Fruit fly (Drosophila melanogaster) whole organism, embryonic: ENCODE measurements around the gene Srr.

Experiments used
- Atf-2 ChIP-seq: fragments of 200-800 bp; sonication (Bioruptor generic); optimal IDR thresholded peaks from 2 replicates; lab custom pipeline; 2016; ENCODE audit warnings: missing biosample characterization, missing genetic modification characterization
- Bdp1 ChIP-seq: fragments of 200-800 bp; sonication (Bioruptor generic); optimal IDR thresholded peaks from 3 replicates; lab custom pipeline; 2016; ENCODE audit warnings: missing biosample characterization, missing genetic modification characterization
- CG11398 ChIP-seq: fragments of 200-800 bp; sonication (Bioruptor generic); optimal IDR thresholded peaks from 2 replicates; lab custom pipeline; 2016; ENCODE audit warnings: missing biosample characterization, missing genetic modification characterization
- CG12744 ChIP-seq: fragments of 200-800 bp; sonication (Bioruptor generic); optimal IDR thresholded peaks from 2 replicates; lab custom pipeline; 2016; ENCODE audit warnings: missing biosample characterization, missing genetic modification characterization
- CG14014 ChIP-seq: fragments of 200-800 bp; sonication (Bioruptor generic); IDR thresholded peaks from 2 replicates; pipeline ENCODE4 v1.3.6; 2022; ENCODE audit warnings: missing biosample characterization, missing genetic modification characterization
- CG14667 ChIP-seq: fragments of 200-800 bp; sonication (Bioruptor generic); IDR thresholded peaks from 2 replicates; pipeline ENCODE4 v1.3.6; 2022; ENCODE audit warnings: missing biosample characterization, missing genetic modification characterization
- CG15011 ChIP-seq: fragments of 200-800 bp; sonication (Bioruptor generic); optimal IDR thresholded peaks from 3 replicates; lab custom pipeline; 2018; ENCODE audit warnings: missing biosample characterization, mild to moderate bottlenecking, missing genetic modification characterization
- CG15269 ChIP-seq: fragments of 200-800 bp; sonication (Bioruptor generic); optimal IDR thresholded peaks from 2 replicates; lab custom pipeline; 2018; ENCODE audit warnings: missing biosample characterization, mild to moderate bottlenecking, missing genetic modification characterization, moderate library complexity
- CG16815 ChIP-seq: fragments of 200-800 bp; sonication (Bioruptor generic); optimal IDR thresholded peaks from 3 replicates; lab custom pipeline; 2017; ENCODE audit warnings: missing biosample characterization, mild to moderate bottlenecking, missing genetic modification characterization
- CG18011 ChIP-seq: fragments of 200-800 bp; sonication (Bioruptor generic); optimal IDR thresholded peaks from 2 replicates; lab custom pipeline; 2017; ENCODE audit warnings: missing biosample characterization, missing genetic modification characterization, mild to moderate bottlenecking, moderate library complexity, missing genotype
- CG2875 ChIP-seq: fragments of 200-800 bp; sonication (Bioruptor generic); optimal IDR thresholded peaks from 2 replicates; lab custom pipeline; 2017; ENCODE audit warnings: missing biosample characterization, mild to moderate bottlenecking, missing genetic modification characterization, missing genetic modification reagents
- CG3065 ChIP-seq: fragments of 200-800 bp; sonication (Bioruptor generic); optimal IDR thresholded peaks from 2 replicates; lab custom pipeline; 2016; ENCODE audit warnings: missing biosample characterization, missing genetic modification characterization
- CG34224 ChIP-seq: fragments of 200-800 bp; sonication (Bioruptor generic); IDR thresholded peaks from 3 replicates; pipeline ENCODE4 v1.3.6; 2022; ENCODE audit warnings: missing biosample characterization, missing genetic modification characterization; ENCODE audit not compliant: partially characterized antibody
- CG4424 ChIP-seq: fragments of 200-800 bp; sonication (Bioruptor generic); optimal IDR thresholded peaks from 3 replicates; lab custom pipeline; 2016; ENCODE audit warnings: missing biosample characterization, missing genetic modification characterization
- CG4820 ChIP-seq: fragments of 200-800 bp; sonication (Bioruptor generic); optimal IDR thresholded peaks from 3 replicates; lab custom pipeline; 2016; ENCODE audit warnings: missing biosample characterization, missing genetic modification characterization
- CG4854 ChIP-seq: fragments of 200-800 bp; sonication (Bioruptor generic); optimal IDR thresholded peaks from 2 replicates; lab custom pipeline; 2016; ENCODE audit warnings: missing biosample characterization, missing genetic modification characterization, inconsistent platforms
- CG6254 ChIP-seq: fragments of 200-800 bp; sonication (Bioruptor generic); optimal IDR thresholded peaks from 3 replicates; lab custom pipeline; 2017; ENCODE audit warnings: mild to moderate bottlenecking, missing biosample characterization, missing genetic modification reagents, missing genetic modification characterization
- CG7963 ChIP-seq: fragments of 200-800 bp; sonication (Bioruptor generic); IDR thresholded peaks from 3 replicates; pipeline ENCODE4 v1.3.6; 2022; ENCODE audit warnings: missing biosample characterization, missing genetic modification characterization; ENCODE audit not compliant: partially characterized antibody
- CG9215 ChIP-seq: fragments of 200-800 bp; sonication (Bioruptor generic); IDR thresholded peaks from 2 replicates; pipeline ENCODE4 v1.3.6; 2022; ENCODE audit warnings: missing biosample characterization, missing genetic modification characterization
- CG9727 ChIP-seq: fragments of 200-800 bp; sonication (Bioruptor generic); optimal IDR thresholded peaks from 3 replicates; lab custom pipeline; 2017; ENCODE audit warnings: missing biosample characterization, mild to moderate bottlenecking, missing genetic modification characterization
- CTCF ChIP-seq: fragments of 200-800 bp; sonication (Bioruptor generic); optimal IDR thresholded peaks from 2 replicates; lab custom pipeline; 2017; ENCODE audit warnings: missing biosample characterization, mild to moderate bottlenecking, missing genetic modification characterization, moderate library complexity
- D19A ChIP-seq: fragments of 200-800 bp; optimal IDR thresholded peaks from 3 replicates; lab custom pipeline; 2019; ENCODE audit warnings: missing biosample characterization, mild to moderate bottlenecking, missing genetic modification characterization, moderate library complexity
- Drgx ChIP-seq: fragments of 200-800 bp; sonication (Bioruptor generic); IDR thresholded peaks from 2 replicates; pipeline ENCODE4 v1.3.6; 2022; ENCODE audit warnings: missing biosample characterization, missing genetic modification characterization
- MBD-R2 ChIP-seq: fragments of 200-800 bp; sonication (Bioruptor generic); IDR thresholded peaks from 2 replicates; pipeline ENCODE4 v1.3.6; 2022; ENCODE audit warnings: missing biosample characterization, missing genetic modification characterization
- Mad ChIP-seq: fragments of 200-800 bp; sonication (Bioruptor generic); optimal IDR thresholded peaks from 2 replicates; lab custom pipeline; 2016; ENCODE audit warnings: missing biosample characterization, missing genetic modification characterization
- Myb ChIP-seq: fragments of 200-800 bp; sonication (Bioruptor generic); optimal IDR thresholded peaks from 2 replicates; lab custom pipeline; 2016; ENCODE audit warnings: missing biosample characterization, missing genetic modification characterization
- Pdp1 ChIP-seq, 2 experiments: fragments of 200-800 bp; sonication (Bioruptor generic); optimal IDR thresholded peaks; 3 replicates each; lab custom pipeline; 2016; ENCODE audit warnings: missing biosample characterization in 2 of 2, missing genetic modification characterization in 2 of 2, mild to moderate bottlenecking in 1 of 2, moderate library complexity in 1 of 2
- Side ChIP-seq: fragments of 200-800 bp; sonication (Bioruptor generic); optimal IDR thresholded peaks from 2 replicates; lab custom pipeline; 2016; ENCODE audit warnings: missing biosample characterization, missing genetic modification characterization
- Six4 ChIP-seq: fragments of 200-800 bp; sonication (Bioruptor generic); optimal IDR thresholded peaks from 2 replicates; lab custom pipeline; 2016; ENCODE audit warnings: missing biosample characterization, missing genetic modification characterization
- ab ChIP-seq: fragments of 200-800 bp; sonication (Bioruptor generic); optimal IDR thresholded peaks from 2 replicates; lab custom pipeline; 2016; ENCODE audit warnings: missing biosample characterization, missing genetic modification characterization
- bigmax ChIP-seq: fragments of 200-800 bp; sonication (Bioruptor generic); optimal IDR thresholded peaks from 2 replicates; lab custom pipeline; 2018; ENCODE audit warnings: missing biosample characterization, mild to moderate bottlenecking, missing genetic modification characterization
- bowl ChIP-seq: fragments of 200-800 bp; sonication (Bioruptor generic); IDR thresholded peaks from 2 replicates; pipeline ENCODE4 v1.3.6; 2022; ENCODE audit warnings: missing biosample characterization, missing genetic modification characterization
- btn ChIP-seq: fragments of 200-800 bp; sonication (Bioruptor generic); optimal IDR thresholded peaks from 2 replicates; lab custom pipeline; 2016; ENCODE audit warnings: missing biosample characterization, missing genetic modification characterization
- chm ChIP-seq: fragments of 200-800 bp; sonication (Bioruptor generic); IDR thresholded peaks from 2 replicates; pipeline ENCODE4 v1.3.6; 2022; ENCODE audit warnings: missing biosample characterization, missing genetic modification characterization
- dimm ChIP-seq: fragments of 200-800 bp; sonication (Bioruptor generic); IDR thresholded peaks from 2 replicates; pipeline ENCODE4 v1.3.6; 2022; ENCODE audit warnings: missing biosample characterization, missing genetic modification characterization
- ems ChIP-seq: fragments of 200-800 bp; sonication (Bioruptor generic); optimal IDR thresholded peaks from 3 replicates; lab custom pipeline; 2016; ENCODE audit warnings: missing biosample characterization, missing genetic modification characterization
- gce ChIP-seq: fragments of 200-800 bp; sonication (Bioruptor generic); IDR thresholded peaks from 3 replicates; pipeline ENCODE4 v1.3.6; 2022; ENCODE audit warnings: missing biosample characterization, missing genetic modification characterization
- gcm ChIP-seq: fragments of 200-800 bp; sonication (Bioruptor generic); optimal IDR thresholded peaks from 2 replicates; lab custom pipeline; 2019; ENCODE audit warnings: missing biosample characterization, mild to moderate bottlenecking, missing genetic modification characterization, moderate library complexity
- ind ChIP-seq: fragments of 200-800 bp; sonication (Bioruptor generic); optimal IDR thresholded peaks from 3 replicates; lab custom pipeline; 2016; ENCODE audit warnings: missing biosample characterization, missing genetic modification characterization
- lov ChIP-seq, 2 experiments: fragments of 200-800 bp in 1 of 2; fragments of >200 bp in 1 of 2; sonication (Bioruptor generic) in 1 of 2; IDR thresholded peaks in 1 of 2; optimal IDR thresholded peaks in 1 of 2; 2 replicates in 1 of 2; 3 replicates in 1 of 2; pipeline versions ENCODE4 v1.3.6 to Lab custom; 2017 to 2022; ENCODE audit warnings: missing biosample characterization in 1 of 2, missing genetic modification characterization in 1 of 2
- nau ChIP-seq: fragments of 200-800 bp; sonication (Bioruptor generic); optimal IDR thresholded peaks from 3 replicates; lab custom pipeline; 2017; ENCODE audit warnings: missing biosample characterization, mild to moderate bottlenecking, missing genetic modification characterization, missing genetic modification reagents
- prd ChIP-seq, 3 experiments: fragments of >200 bp in 2 of 3; fragments of 200-800 bp in 1 of 3; sonication (Bioruptor generic) in 1 of 3; optimal IDR thresholded peaks in 2 of 3; IDR thresholded peaks in 1 of 3; 2 replicates in 2 of 3; 3 replicates in 1 of 3; pipeline versions ENCODE4 v1.3.6 to Lab custom; 2017 to 2022; ENCODE audit warnings: missing biosample characterization in 1 of 3, missing genetic modification characterization in 1 of 3
- pum ChIP-seq: fragments of 200-800 bp; sonication (Bioruptor generic); optimal IDR thresholded peaks from 2 replicates; lab custom pipeline; 2016; ENCODE audit warnings: missing biosample characterization, missing genetic modification characterization
- sc ChIP-seq, 3 experiments: fragments of >200 bp in 2 of 3; fragments of 200-800 bp in 1 of 3; sonication (Bioruptor generic) in 1 of 3; optimal IDR thresholded peaks; 2 replicates in 2 of 3; 3 replicates in 1 of 3; lab custom pipeline; 2017; ENCODE audit warnings: mild to moderate bottlenecking in 1 of 3, missing biosample characterization in 1 of 3, missing genetic modification characterization in 1 of 3, missing genetic modification reagents in 1 of 3
- so ChIP-seq: fragments of 200-800 bp; sonication (Bioruptor generic); IDR thresholded peaks from 3 replicates; pipeline ENCODE4 v1.3.6; 2022; ENCODE audit warnings: missing biosample characterization, missing genetic modification characterization
- unpg ChIP-seq: fragments of 200-800 bp; sonication (Bioruptor generic); optimal IDR thresholded peaks from 3 replicates; lab custom pipeline; 2018; ENCODE audit warnings: missing biosample characterization, mild to moderate bottlenecking, missing genetic modification characterization, moderate library complexity
- vfl ChIP-seq: fragments of 200-800 bp; sonication (Bioruptor generic); optimal IDR thresholded peaks from 2 replicates; lab custom pipeline; 2016; ENCODE audit warnings: missing biosample characterization, missing genetic modification characterization
- z ChIP-seq: fragments of 200-800 bp; sonication (Bioruptor generic); IDR thresholded peaks from 3 replicates; pipeline ENCODE4 v1.3.6; 2022; ENCODE audit warnings: missing biosample characterization, missing genetic modification characterization

The Srr gene

DNA sequence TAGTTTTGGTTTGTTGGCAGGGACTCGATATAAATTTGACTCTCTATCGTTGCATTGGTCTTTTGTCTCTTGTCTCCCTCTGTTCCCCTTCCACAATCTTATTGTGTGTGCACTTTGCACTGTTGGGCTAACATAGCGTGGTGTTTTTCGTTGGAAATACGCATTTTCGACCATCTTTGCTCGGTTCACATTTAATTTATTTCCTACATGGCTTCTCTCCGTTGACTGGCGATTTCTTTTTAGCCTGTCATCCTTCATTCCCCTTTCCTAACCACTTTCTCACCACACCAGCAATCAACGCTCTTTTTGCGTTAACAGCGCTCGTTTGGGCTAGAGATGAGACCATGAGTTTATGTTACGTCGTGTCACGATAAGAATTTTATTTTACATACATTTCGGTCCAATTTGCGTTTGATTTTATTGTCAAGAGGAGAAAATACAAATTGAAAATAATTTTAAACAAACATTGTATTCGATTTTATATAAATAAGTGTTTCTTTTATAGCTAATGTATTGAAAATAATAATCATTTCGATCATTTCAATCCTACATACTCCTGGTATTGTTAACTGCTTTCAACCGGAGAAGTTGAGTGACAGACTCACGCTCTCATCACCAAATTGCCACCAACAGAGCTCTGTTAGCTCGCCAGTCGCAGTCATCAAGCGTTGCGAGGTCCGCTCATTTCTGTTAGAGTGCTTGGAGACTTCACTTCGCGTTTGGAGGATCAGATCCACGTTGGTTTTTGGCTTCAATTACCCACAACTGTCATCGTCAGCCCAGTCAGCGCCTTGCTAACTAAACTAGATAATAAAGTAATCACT lies 23.8 kb upstream of the Srr start (continued):
- no peak for TF ChIP-seq dimm (GFP tag; lab: Robert Waterston, UW)
- peak; percentile 50 for TF ChIP-seq Side
- TF ChIP-seq CG14667: no peak; the same call in 1 of the 2 replicates
- TF ChIP-seq CG18011: peak; percentile 35
- TF ChIP-seq Drgx: peak; percentile 79; the same call in 1 of the 2 replicates
- TF ChIP-seq CG12744 (GFP tag; lab: Kevin White, UChicago): peak; percentile 66
- peak; percentile 59 for TF ChIP-seq CG4854 (GFP tag; lab: Kevin White, UChicago)
- peak; percentile 48; the same call in 1 of the 3 replicates for TF ChIP-seq so (GFP tag; lab: Robert Waterston, UW)
- no peak; the same call in 2 of the 3 replicates for TF ChIP-seq gce
- peak; percentile 45 for TF ChIP-seq Pdp1 (GFP tag; optimal IDR thresholded peaks at IDR 0.05; lab: Kevin White, UChicago)
- TF ChIP-seq CG34224 (GFP tag; lab: Robert Waterston, UW): peak; percentile 97
- no peak for TF ChIP-seq ab (GFP tag; lab: Kevin White, UChicago)
- TF ChIP-seq lov (optimal IDR thresholded peaks at IDR 0.05; lab: Kevin White, UChicago): no peak
- TF ChIP-seq lov (GFP tag; IDR thresholded peaks at IDR 0.05; lab: Robert Waterston, UW): peak; percentile 61; the same call in 1 of the 3 replicates
- TF ChIP-seq CG4820 (GFP tag; lab: Kevin White, UChicago): peak; percentile 8
- peak; percentile 30 for TF ChIP-seq Bdp1 (GFP tag; lab: Kevin White, UChicago)
- TF ChIP-seq pum (GFP tag; lab: Kevin White, UChicago): peak; percentile 50
- TF ChIP-seq nau (GFP tag; lab: Kevin White, UChicago): peak; percentile 75
- TF ChIP-seq CG3065 (GFP tag; lab: Kevin White, UChicago): peak; percentile 60
- peak; percentile 68 for TF ChIP-seq D19A (tag; lab: Kevin White, UChicago)
- TF ChIP-seq sc (optimal IDR thresholded peaks at IDR 0.05; lab: Kevin White, UChicago): no peak
- peak; percentile 46 for TF ChIP-seq sc (GFP tag; optimal IDR thresholded peaks at IDR 0.05; lab: Kevin White, UChicago)
- TF ChIP-seq ems: peak; percentile 63
- peak; percentile 81 for TF ChIP-seq gcm (GFP tag; lab: Kevin White, UChicago)
- TF ChIP-seq btn: peak; percentile 58
- no peak; the same call in 1 of the 2 replicates for TF ChIP-seq CG9215 (GFP tag; lab: Robert Waterston, UW)
- peak; percentile 52; the same call in 1 of the 2 replicates for TF ChIP-seq MBD-R2 (GFP tag; lab: Robert Waterston, UW)
- TF ChIP-seq bigmax (GFP tag; lab: Kevin White, UChicago): no peak
- no peak for TF ChIP-seq prd (optimal IDR thresholded peaks at IDR 0.05; lab: Kevin White, UChicago)
- TF ChIP-seq prd (GFP tag; IDR thresholded peaks at IDR 0.05; lab: Robert Waterston, UW): peak; percentile 75
- TF ChIP-seq CTCF (GFP tag; lab: Kevin White, UChicago): peak; percentile 20
- peak; percentile 71 for TF ChIP-seq ind (GFP tag; lab: Kevin White, UChicago)
- no peak for TF ChIP-seq CG11398
- peak; percentile 58 for TF ChIP-seq Mad (GFP tag; lab: Kevin White, UChicago)
- TF ChIP-seq bowl (GFP tag; lab: Robert Waterston, UW): no peak
- TF ChIP-seq CG15269 (tag; lab: Kevin White, UChicago): peak; percentile 84
- TF ChIP-seq z (GFP tag; lab: Robert Waterston, UW): no peak
- peak; percentile 56 for TF ChIP-seq CG6254 (GFP tag; lab: Kevin White, UChicago)
- TF ChIP-seq CG15011: peak; percentile 81
- TF ChIP-seq chm (GFP tag; lab: Robert Waterston, UW): peak; percentile 89
- TF ChIP-seq CG14014 (GFP tag; lab: Robert Waterston, UW): peak; percentile 75
- no peak for TF ChIP-seq Myb
- peak; percentile 25 for TF ChIP-seq CG2875 (GFP tag; lab: Kevin White, UChicago)
- TF ChIP-seq Six4 (GFP tag; lab: Kevin White, UChicago): peak; percentile 63
- peak; percentile 79 for TF ChIP-seq CG9727 (GFP tag; lab: Kevin White, UChicago)
- TF ChIP-seq CG7963 (GFP tag; lab: Robert Waterston, UW): peak; percentile 64; the same call in 2 of the 3 replicates
- TF ChIP-seq vfl (GFP tag; lab: Kevin White, UChicago): peak; percentile 73
- peak; percentile 71 for TF ChIP-seq unpg (GFP tag; lab: Kevin White, UChicago)
- peak; percentile 56 for TF ChIP-seq Atf-2 (GFP tag; lab: Kevin White, UChicago)
- peak; percentile 79 for TF ChIP-seq CG4424 (GFP tag; lab: Kevin White, UChicago)
- TF ChIP-seq CG16815 (GFP tag; lab: Kevin White, UChicago): peak; percentile 23
